Fruit fly (Drosophila melanogaster) whole organism, adult: ENCODE results near the gene CG9813.
A peak's percentile ranks its signal among the peaks of the same experiment; 100 is the strongest.

Source experiments
- CG11617 ChIP-seq: fragments of 200-800 bp; sonication (Bioruptor generic); optimal IDR thresholded peaks from 2 replicates; lab custom pipeline; 2017; ENCODE audit warnings: mild to moderate bottlenecking, missing biosample characterization, missing genetic modification reagents, missing genetic modification characterization
- CG12768 ChIP-seq: fragments of 200-800 bp; sonication (Bioruptor generic); optimal IDR thresholded peaks from 2 replicates; lab custom pipeline; 2017; ENCODE audit warnings: missing biosample characterization, missing genetic modification characterization, mild to moderate bottlenecking, moderate library complexity, missing genetic modification reagents
- CG14711 ChIP-seq: fragments of 200-800 bp; sonication (Bioruptor generic); optimal IDR thresholded peaks from 2 replicates; lab custom pipeline; 2018; ENCODE audit warnings: missing biosample characterization, mild to moderate bottlenecking, missing genetic modification characterization, moderate library complexity
- CG1620 ChIP-seq: fragments of 200-800 bp; sonication (Bioruptor generic); optimal IDR thresholded peaks from 2 replicates; lab custom pipeline; 2016; ENCODE audit warnings: missing biosample characterization, missing genetic modification characterization
- CG33017 ChIP-seq: fragments of 200-800 bp; sonication (Bioruptor generic); optimal IDR thresholded peaks from 2 replicates; lab custom pipeline; 2018; ENCODE audit warnings: missing biosample characterization, mild to moderate bottlenecking, missing genetic modification characterization, moderate library complexity
- CG5204 ChIP-seq: fragments of 200-800 bp; sonication (Bioruptor generic); optimal IDR thresholded peaks from 2 replicates; lab custom pipeline; 2016; ENCODE audit warnings: missing biosample characterization, missing genetic modification characterization
- CG7045 ChIP-seq: fragments of 200-800 bp; sonication (Bioruptor generic); optimal IDR thresholded peaks from 2 replicates; lab custom pipeline; 2017; ENCODE audit warnings: missing biosample characterization, mild to moderate bottlenecking, missing genetic modification characterization
- CG7101 ChIP-seq: fragments of 200-800 bp; sonication (Bioruptor generic); optimal IDR thresholded peaks from 2 replicates; lab custom pipeline; 2018; ENCODE audit warnings: missing biosample characterization, mild to moderate bottlenecking, missing genetic modification characterization, moderate library complexity
- Clk ChIP-seq: fragments of 200-800 bp; sonication (Bioruptor generic); optimal IDR thresholded peaks from 2 replicates; lab custom pipeline; 2017; ENCODE audit warnings: missing biosample characterization, missing genetic modification characterization
- Crg-1 ChIP-seq: fragments of 200-800 bp; sonication (Bioruptor generic); optimal IDR thresholded peaks from 2 replicates; lab custom pipeline; 2016; ENCODE audit warnings: missing biosample characterization, missing genetic modification characterization
- Hr96 ChIP-seq: fragments of 200-800 bp; sonication (Bioruptor generic); optimal IDR thresholded peaks from 2 replicates; lab custom pipeline; 2016; ENCODE audit warnings: missing biosample characterization, missing genetic modification characterization
- Mnt ChIP-seq: fragments of 200-800 bp; sonication (Bioruptor generic); optimal IDR thresholded peaks from 2 replicates; lab custom pipeline; 2016; ENCODE audit warnings: missing biosample characterization, mild to moderate bottlenecking, missing genetic modification characterization
- bab1 ChIP-seq: fragments of 200-800 bp; sonication (Bioruptor generic); optimal IDR thresholded peaks from 3 replicates; lab custom pipeline; 2019; ENCODE audit warnings: missing biosample characterization, mild to moderate bottlenecking, missing genetic modification characterization, moderate library complexity
- cic ChIP-seq: fragments of 200-800 bp; sonication (Bioruptor generic); optimal IDR thresholded peaks from 2 replicates; lab custom pipeline; 2017; ENCODE audit warnings: missing biosample characterization, mild to moderate bottlenecking, missing genetic modification characterization, moderate library complexity
- cnc ChIP-seq, 2 experiments: fragments of >200 bp; optimal IDR thresholded peaks; 2 replicates each; lab custom pipeline; 2017
- kay ChIP-seq: fragments of 200-800 bp; sonication (Bioruptor generic); peaks from one replicate; lab custom pipeline; 2016; ENCODE audit warnings: missing biosample characterization, missing genetic modification characterization, borderline replicate concordance
- ovo ChIP-seq: fragments of 200-800 bp; sonication (Bioruptor generic); optimal IDR thresholded peaks from 2 replicates; lab custom pipeline; 2016; ENCODE audit warnings: missing biosample characterization, missing genetic modification characterization
- pad ChIP-seq: fragments of 200-800 bp; sonication (Bioruptor generic); optimal IDR thresholded peaks from 3 replicates; lab custom pipeline; 2017; ENCODE audit warnings: missing biosample characterization, missing genetic modification characterization, mild to moderate bottlenecking, moderate library complexity, missing genetic modification reagents
- tj ChIP-seq: fragments of 200-800 bp; sonication (Bioruptor generic); optimal IDR thresholded peaks from 3 replicates; lab custom pipeline; 2017; ENCODE audit warnings: missing biosample characterization, mild to moderate bottlenecking, missing genetic modification characterization, moderate library complexity
- toe ChIP-seq: fragments of 200-800 bp; sonication (Bioruptor generic); optimal IDR thresholded peaks from 2 replicates; lab custom pipeline; 2016; ENCODE audit warnings: missing biosample characterization, missing genetic modification characterization

CG9813 gene

DNA sequence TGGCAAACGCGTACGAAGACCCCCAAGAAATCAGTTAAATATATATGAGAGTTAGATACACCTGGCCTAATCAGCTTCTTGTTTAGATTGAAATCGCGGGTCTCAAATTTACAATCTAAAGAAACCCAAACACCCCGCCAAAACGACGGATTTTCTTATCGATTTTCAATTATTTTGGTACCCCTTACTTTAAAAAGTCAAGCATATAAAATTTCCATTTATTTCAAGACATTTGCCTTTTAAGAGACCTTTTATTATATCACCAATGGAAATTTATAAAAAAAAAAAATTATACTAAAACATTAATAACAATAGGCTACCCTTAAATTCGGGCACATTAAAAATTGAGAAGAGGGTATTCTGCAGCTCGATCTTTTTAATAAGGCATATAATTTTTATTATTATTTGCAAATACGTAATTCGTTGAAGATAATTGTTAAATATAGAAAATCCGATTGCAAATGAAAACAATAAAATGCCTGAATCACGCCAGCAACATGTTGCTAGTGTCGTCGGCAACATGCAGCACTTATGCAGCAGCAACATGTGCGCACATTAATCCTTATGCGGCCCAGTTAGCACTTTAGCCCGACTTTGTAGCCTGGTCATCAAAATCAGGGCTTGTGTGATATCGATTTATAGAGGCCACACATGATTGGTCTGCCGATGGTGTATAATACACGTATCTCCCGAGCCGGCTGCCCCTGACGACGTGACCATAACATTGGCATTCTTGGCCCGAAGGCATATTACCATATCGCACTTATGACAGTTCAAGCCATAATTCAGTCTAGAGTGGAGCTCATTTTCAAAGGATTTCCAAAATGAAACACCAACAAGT lies 7.5 kb downstream of the CG9813 start, which contains the start of the genes Lip3 and CG34309:
Lip3 (minus strand) TSS at position 65 of the 841 bp plus-strand sequence.
CG34309 (plus strand) TSS at position 791 of the 841 bp plus-strand sequence.
- no peak for TF ChIP-seq Hr96 (GFP tag; lab: Kevin White, UChicago)
- no peak for TF ChIP-seq CG7045
- TF ChIP-seq CG14711 = no peak
- no peak for TF ChIP-seq cic (GFP tag; lab: Kevin White, UChicago)
- TF ChIP-seq ovo (GFP tag; lab: Kevin White, UChicago) = no peak
- TF ChIP-seq bab1 (GFP tag; lab: Kevin White, UChicago) = no peak
- no peak for TF ChIP-seq tj (GFP tag; lab: Kevin White, UChicago)
- TF ChIP-seq CG5204 (GFP tag; lab: Kevin White, UChicago) = no peak
- TF ChIP-seq cnc (optimal IDR thresholded peaks at IDR 0.05; lab: Kevin White, UChicago) = no peak
- no peak for TF ChIP-seq kay
- TF ChIP-seq Clk (GFP tag; lab: Kevin White, UChicago) = no peak
- no peak for TF ChIP-seq toe
- TF ChIP-seq Mnt (GFP tag; lab: Kevin White, UChicago) = no peak
- no peak for TF ChIP-seq CG12768 (GFP tag; lab: Kevin White, UChicago)
- TF ChIP-seq Crg-1 (GFP tag; lab: Kevin White, UChicago) = no peak
- TF ChIP-seq CG33017 = peak; percentile 50
- peak; percentile 3 for TF ChIP-seq CG11617 (GFP tag; lab: Kevin White, UChicago)
- TF ChIP-seq pad (GFP tag; lab: Kevin White, UChicago) = no peak
- peak; percentile 19 for TF ChIP-seq CG7101 (tag; lab: Kevin White, UChicago)
- no peak for TF ChIP-seq CG1620 (GFP tag; lab: Kevin White, UChicago)

DNA sequence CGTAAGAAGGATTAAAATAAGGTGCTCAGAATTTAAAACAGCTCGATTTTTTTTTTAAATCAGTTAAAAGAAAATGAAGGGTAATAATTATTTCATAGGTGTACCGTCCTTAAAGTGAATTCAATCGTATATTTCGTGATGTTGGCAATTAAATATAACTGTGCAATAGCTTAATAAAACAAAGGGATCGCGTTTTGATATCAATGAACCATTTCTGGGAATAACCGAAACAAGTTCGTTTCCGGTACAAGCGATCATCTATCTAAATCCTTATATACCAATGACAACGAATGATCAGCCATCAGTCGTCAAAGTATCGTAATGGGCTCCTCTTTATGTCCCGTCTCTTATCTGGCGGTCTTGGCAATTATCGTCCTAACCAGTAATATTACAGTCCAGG lies 10.2 kb downstream of the CG9813 start, which contains the start of gene CheA87a:
CheA87a (plus strand) TSS at position 301 of the 400 bp plus-strand sequence.
- TF ChIP-seq cic (GFP tag; lab: Kevin White, UChicago) = no peak
- peak; percentile 31 for TF ChIP-seq kay

DNA sequence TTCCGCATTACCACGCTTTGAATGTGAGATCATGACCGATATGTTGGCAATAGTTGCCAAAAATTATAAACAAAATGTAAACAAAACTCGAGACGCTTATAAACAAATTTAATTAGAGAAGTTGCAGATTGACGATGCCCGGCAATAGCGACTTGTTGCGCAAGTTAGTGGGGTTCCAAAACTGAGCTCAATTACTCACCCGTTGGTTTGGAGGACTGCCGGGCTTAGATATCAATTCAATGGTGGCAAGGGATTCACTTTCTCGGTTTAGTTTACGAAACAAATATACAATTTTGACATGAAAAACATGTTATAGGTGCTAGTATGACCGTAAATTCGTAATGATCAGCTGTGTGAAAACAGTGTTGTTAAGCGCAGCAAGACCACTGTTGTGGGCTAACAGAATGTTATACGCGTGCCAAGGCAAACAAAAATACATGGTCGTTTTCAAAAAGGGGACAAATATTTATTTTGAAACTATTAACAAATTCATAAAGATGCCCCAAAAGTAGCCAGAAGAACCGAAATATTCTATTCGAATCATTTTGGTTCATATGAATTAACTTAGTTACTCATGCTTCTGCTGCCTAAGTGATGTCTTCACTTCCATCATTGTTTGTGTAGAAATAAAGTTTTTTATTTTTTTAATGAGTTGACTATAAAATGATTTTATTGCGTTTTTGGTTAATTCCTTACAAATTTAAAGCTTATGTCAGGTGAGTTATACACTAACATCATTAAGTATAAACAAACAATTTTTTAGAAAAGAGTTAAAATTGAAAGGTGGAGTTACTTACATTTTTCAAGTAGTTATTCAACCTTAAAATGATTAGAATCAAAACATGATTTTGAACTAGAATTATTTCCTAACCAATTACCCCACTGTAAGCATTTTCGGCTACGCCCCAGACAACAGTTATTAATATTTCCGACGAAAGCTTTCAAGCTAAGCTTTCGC lies 12.7 kb downstream of the CG9813 start, which contains the start of gene Elp6:
Elp6 (minus strand) TSS at position 350 of the 958 bp plus-strand sequence.
- no peak for TF ChIP-seq Clk (GFP tag; lab: Kevin White, UChicago)
- TF ChIP-seq CG5204 (GFP tag; lab: Kevin White, UChicago) = peak; percentile 83
- no peak for TF ChIP-seq kay
- peak; percentile 80 for TF ChIP-seq toe
- peak; percentile 20 for TF ChIP-seq tj (GFP tag; lab: Kevin White, UChicago)
- peak; percentile 57 for TF ChIP-seq CG12768 (GFP tag; lab: Kevin White, UChicago)
- TF ChIP-seq CG7101 (tag; lab: Kevin White, UChicago) = peak; percentile 57
- peak; percentile 81 for TF ChIP-seq CG11617 (GFP tag; lab: Kevin White, UChicago)
- TF ChIP-seq CG7045 = peak; percentile 62
- no peak for TF ChIP-seq cic (GFP tag; lab: Kevin White, UChicago)
- peak; percentile 58 for TF ChIP-seq CG33017
- no peak for TF ChIP-seq cnc (optimal IDR thresholded peaks at IDR 0.05; lab: Kevin White, UChicago)
- no peak for TF ChIP-seq Mnt (GFP tag; lab: Kevin White, UChicago)
- peak; percentile 43 for TF ChIP-seq CG14711
- TF ChIP-seq bab1 (GFP tag; lab: Kevin White, UChicago) = peak; percentile 55
- no peak for TF ChIP-seq Crg-1 (GFP tag; lab: Kevin White, UChicago)
- peak; percentile 55 for TF ChIP-seq CG1620 (GFP tag; lab: Kevin White, UChicago)
- peak; percentile 52 for TF ChIP-seq pad (GFP tag; lab: Kevin White, UChicago)
- peak; percentile 70 for TF ChIP-seq Hr96 (GFP tag; lab: Kevin White, UChicago)
- TF ChIP-seq ovo (GFP tag; lab: Kevin White, UChicago) = peak; percentile 11

DNA sequence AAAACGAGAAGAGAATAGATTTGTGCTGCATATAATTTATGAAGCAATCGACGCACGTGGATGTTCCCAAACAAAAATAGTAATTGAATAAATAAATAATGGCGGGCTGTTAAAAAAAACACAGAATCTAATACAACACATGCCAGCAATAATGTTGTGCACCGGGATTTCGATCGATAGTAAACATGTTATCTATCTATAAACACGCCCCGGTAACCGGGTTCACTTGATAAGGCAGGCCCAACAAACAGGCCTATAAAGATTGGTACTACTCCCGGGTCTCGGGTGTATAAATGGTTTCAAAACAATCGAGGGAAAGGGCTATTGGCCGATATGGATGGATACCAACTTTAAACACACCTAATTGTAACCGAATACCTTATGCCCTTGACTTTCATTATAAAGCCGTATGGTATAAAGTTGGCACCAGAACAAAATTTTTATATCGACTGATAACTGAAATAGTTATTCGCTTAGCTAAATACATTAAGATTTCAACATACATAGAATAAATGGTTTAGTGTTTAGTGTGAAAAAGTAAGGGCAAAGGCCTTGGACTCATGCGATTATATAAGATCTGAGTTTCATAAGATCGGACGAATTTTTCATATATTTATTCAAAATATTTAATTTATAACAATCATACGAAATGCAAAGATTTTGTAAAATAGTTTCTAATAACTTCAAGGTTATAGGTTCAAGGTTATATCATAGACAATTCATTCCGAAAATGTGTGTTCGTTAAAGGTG lies 13.7 kb downstream of the CG9813 start:
- TF ChIP-seq ovo (GFP tag; lab: Kevin White, UChicago) (no peak), kay (peak; percentile 56), CG7045 (no peak)
